Worm (Caenorhabditis elegans) whole organism, late embryonic: Measurements from ENCODE around the gene F53F8.6.
A peak's percentile ranks its signal among the peaks of the same experiment; 100 is the strongest.

Experiments
- C38D4.7 ChIP-seq: fragments of 200-800 bp; sonication (Bioruptor generic); optimal IDR thresholded peaks from 2 replicates; lab custom pipeline; 2018; ENCODE audit warnings: mild to moderate bottlenecking, missing genetic modification characterization, moderate library complexity, missing compliant biosample characterization
- T23F11.4 ChIP-seq: fragments of 200-800 bp; sonication (Bioruptor generic); optimal IDR thresholded peaks from 2 replicates; lab custom pipeline; 2018; ENCODE audit warnings: mild to moderate bottlenecking, missing genetic modification characterization, missing compliant biosample characterization
- ceh-18 ChIP-seq: sonication (generic microtip); optimal IDR thresholded peaks from 2 replicates; lab custom pipeline; 2016; ENCODE audit warnings: missing genetic modification characterization, missing compliant biosample characterization
- ceh-19 ChIP-seq: fragments of 200-800 bp; sonication (Bioruptor generic); optimal IDR thresholded peaks from 2 replicates; lab custom pipeline; 2018; ENCODE audit warnings: mild to moderate bottlenecking, missing genetic modification characterization, missing compliant biosample characterization
- ceh-22 ChIP-seq: sonication (generic microtip); optimal IDR thresholded peaks from 2 replicates; lab custom pipeline; 2017; ENCODE audit warnings: missing biosample characterization, missing genetic modification characterization
- ceh-31 ChIP-seq: sonication (generic microtip); optimal IDR thresholded peaks from 2 replicates; lab custom pipeline; 2016; ENCODE audit warnings: missing genetic modification characterization, missing compliant biosample characterization
- ceh-34 ChIP-seq: sonication (generic microtip); optimal IDR thresholded peaks from 2 replicates; lab custom pipeline; 2016; ENCODE audit warnings: mild to moderate bottlenecking, missing genetic modification characterization, missing compliant biosample characterization
- ceh-45 ChIP-seq: fragments of 200-800 bp; sonication (Bioruptor generic); IDR thresholded peaks from 2 replicates; pipeline ENCODE4 v1.3.6; 2022; ENCODE audit warnings: missing genetic modification reagents, missing genetic modification characterization, missing compliant biosample characterization
- ceh-9 ChIP-seq: sonication (generic microtip); optimal IDR thresholded peaks from 2 replicates; lab custom pipeline; 2016; ENCODE audit warnings: mild to moderate bottlenecking, missing genetic modification characterization, inconsistent platforms, missing compliant biosample characterization
- dve-1 ChIP-seq: sonication (generic microtip); optimal IDR thresholded peaks from 2 replicates; lab custom pipeline; 2017; ENCODE audit warnings: antibody characterized with exemption, mild to moderate bottlenecking, missing genetic modification characterization, missing compliant biosample characterization
- elt-2 ChIP-seq: sonication (generic microtip); optimal IDR thresholded peaks from 2 replicates; lab custom pipeline; 2016; ENCODE audit warnings: missing genetic modification reagents, missing genetic modification characterization, missing compliant biosample characterization
- eyg-1 ChIP-seq: sonication (generic microtip); optimal IDR thresholded peaks from 2 replicates; lab custom pipeline; 2016; ENCODE audit warnings: missing genotype, missing genetic modification characterization, missing compliant biosample characterization
- fax-1 ChIP-seq: sonication (generic microtip); optimal IDR thresholded peaks from 2 replicates; lab custom pipeline; 2016; ENCODE audit warnings: missing genotype, missing genetic modification characterization, missing compliant biosample characterization
- fkh-10 ChIP-seq: fragments of 150-350 bp; optimal IDR thresholded peaks from 2 replicates; lab custom pipeline; 2014; ENCODE audit warnings: missing biosample characterization, missing genetic modification reagents, missing genetic modification characterization
- hlh-6 ChIP-seq: sonication (generic microtip); optimal IDR thresholded peaks from 2 replicates; lab custom pipeline; 2016; ENCODE audit warnings: missing genotype, missing genetic modification characterization, missing compliant biosample characterization
- nfya-1 ChIP-seq: sonication (generic microtip); optimal IDR thresholded peaks from 2 replicates; lab custom pipeline; 2017; ENCODE audit warnings: missing genetic modification characterization, mild to moderate bottlenecking, missing compliant biosample characterization, antibody characterized with exemption, moderate library complexity
- pha-2 ChIP-seq: sonication (generic microtip); optimal IDR thresholded peaks from 2 replicates; lab custom pipeline; 2017; ENCODE audit warnings: mild to moderate bottlenecking, missing genetic modification characterization, missing compliant biosample characterization
- rnt-1 ChIP-seq: sonication (generic microtip); optimal IDR thresholded peaks from 2 replicates; lab custom pipeline; 2016; ENCODE audit warnings: missing genetic modification characterization, missing compliant biosample characterization
- tbx-2 ChIP-seq: sonication (generic microtip); optimal IDR thresholded peaks from 2 replicates; lab custom pipeline; 2016; ENCODE audit warnings: missing genetic modification characterization, missing compliant biosample characterization
- tbx-7 ChIP-seq: sonication (generic microtip); optimal IDR thresholded peaks from 2 replicates; lab custom pipeline; 2016; ENCODE audit warnings: missing genotype, missing genetic modification characterization, missing compliant biosample characterization
- unc-3 ChIP-seq, 2 experiments: fragments of 200-800 bp in 1 of 2; sonication (Bioruptor generic) in 1 of 2; sonication (generic microtip) in 1 of 2; conservative IDR thresholded peaks in 1 of 2; optimal IDR thresholded peaks in 1 of 2; 2 replicates each; pipeline versions ENCODE4 v1.3.6 to Lab custom; 2016 to 2022; ENCODE audit warnings: missing compliant biosample characterization in 2 of 2, missing genetic modification characterization in 2 of 2, missing genetic modification reagents in 1 of 2
- unc-42 ChIP-seq: sonication (generic microtip); optimal IDR thresholded peaks from 2 replicates; lab custom pipeline; 2016; ENCODE audit warnings: missing genotype, missing genetic modification characterization, missing compliant biosample characterization
- zip-5 ChIP-seq: sonication (generic microtip); optimal IDR thresholded peaks from 2 replicates; lab custom pipeline; 2016; ENCODE audit warnings: missing genetic modification characterization, missing compliant biosample characterization
- ztf-16 ChIP-seq: sonication (generic microtip); optimal IDR thresholded peaks from 2 replicates; lab custom pipeline; 2017; ENCODE audit warnings: missing genetic modification characterization, missing compliant biosample characterization

Gene F53F8.6

ce11 chrV:20752609-20753102 lies 48.6 kb downstream of the F53F8.6 start, which contains the start of gene pha-4:
pha-4 (plus strand) TSS chrV:20753052.
- TF ChIP-seq elt-2 (tag; lab: Kevin White, UChicago) (peak; percentile 82), ceh-18 (tag; lab: Kevin White, UChicago) (peak; percentile 9), dve-1 (tag; lab: Kevin White, UChicago) (no peak), tbx-2 (tag; lab: Kevin White, UChicago) (peak; percentile 9)

ce11 chrV:20753838-20754503 lies 49.9 kb downstream of the F53F8.6 start:
- TF ChIP-seq C38D4.7 = no peak

ce11 chrV:20755494-20755893 lies 51.5 kb downstream of the F53F8.6 start:
- TF ChIP-seq fax-1 (tag; lab: Kevin White, UChicago) = no peak
- TF ChIP-seq zip-5 (tag; lab: Kevin White, UChicago) = no peak
- TF ChIP-seq ceh-18 (tag; lab: Kevin White, UChicago) = no peak
- no peak for TF ChIP-seq eyg-1
- no peak for TF ChIP-seq ceh-9 (tag; lab: Kevin White, UChicago)
- no peak for TF ChIP-seq tbx-2 (tag; lab: Kevin White, UChicago)
- TF ChIP-seq dve-1 (tag; lab: Kevin White, UChicago) = no peak
- no peak for TF ChIP-seq fkh-10 (GFP tag; lab: Kevin White, UChicago)
- no peak for TF ChIP-seq T23F11.4
- TF ChIP-seq ceh-31 (tag; lab: Kevin White, UChicago) = no peak
- no peak for TF ChIP-seq hlh-6 (tag; lab: Kevin White, UChicago)
- no peak for TF ChIP-seq ztf-16 (tag; lab: Kevin White, UChicago)
- TF ChIP-seq tbx-7 (tag; lab: Kevin White, UChicago) = no peak

- TF ChIP-seq nfya-1 (tag; lab: Kevin White, UChicago) = peak; percentile 41
- no peak for TF ChIP-seq elt-2 (tag; lab: Kevin White, UChicago)
- TF ChIP-seq pha-2 (tag; lab: Kevin White, UChicago) = peak; percentile 53
- TF ChIP-seq unc-3 (GFP tag; conservative IDR thresholded peaks at IDR 0.05; lab: Robert Waterston, UW) = no peak
- TF ChIP-seq unc-3 (tag; optimal IDR thresholded peaks at IDR 0.05; lab: Kevin White, UChicago) = no peak
- TF ChIP-seq unc-42 = no peak
- no peak for TF ChIP-seq rnt-1
- TF ChIP-seq ceh-34 = no peak
- TF ChIP-seq eyg-1 = no peak
- peak; percentile 38; the same call in 1 of the 2 replicates for TF ChIP-seq ceh-45 (GFP tag; lab: Robert Waterston, UW)
These were observed 52.5 kb downstream of the F53F8.6 start for ce11 chrV:20756385-20756996.

- peak; percentile 66 for TF ChIP-seq ceh-34
- peak; percentile 22 for TF ChIP-seq ceh-19
- no peak for TF ChIP-seq T23F11.4
- TF ChIP-seq, all 69 proteins: peak for 2
These were observed 53.2 kb downstream of the F53F8.6 start for ce11 chrV:20757255-20757654.

- TF ChIP-seq pha-2 (tag; lab: Kevin White, UChicago) (no peak), ceh-22 (tag; lab: Kevin White, UChicago) (no peak), tbx-7 (tag; lab: Kevin White, UChicago) (no peak), fkh-10 (GFP tag; lab: Kevin White, UChicago) (no peak)
- TF ChIP-seq, all 69 proteins: peak for 0
These were observed 54.1 kb downstream of the F53F8.6 start for ce11 chrV:20758106-20758505.
